Fruit fly (Drosophila melanogaster): ENCODE data around the gene CG14223.

The CG14223 gene

dm6 chrX:19692951-19693698, 29.4 kb upstream of the CG14223 start, which contains the start of gene Mer (continued):
- TF ChIP-seq ATbp (GFP tag; optimal IDR thresholded peaks at IDR 0.05) (peak; percentile 73), CG6654 (GFP tag; optimal IDR thresholded peaks at IDR 0.05) (peak; percentile 56), CG15269 (tag; optimal IDR thresholded peaks at IDR 0.05) (peak; percentile 86), CG5953 (GFP tag; IDR thresholded peaks at IDR 0.05) (peak; percentile 75; the same call in 1 of the 2 replicates), ci (GFP tag; IDR thresholded peaks at IDR 0.05) (peak; percentile 89), CG4707 (GFP tag; optimal IDR thresholded peaks at IDR 0.05) (peak; percentile 37), gce (GFP tag; IDR thresholded peaks at IDR 0.05) (peak; percentile 70; the same call in 1 of the 3 replicates), Sin3A (optimal IDR thresholded peaks at IDR 0.05) (peak; percentile 12), p53 (GFP tag; optimal IDR thresholded peaks at IDR 0.05) (peak; percentile 71), hkb (optimal IDR thresholded peaks at IDR 0.05) (no peak), hkb (GFP tag; IDR thresholded peaks at IDR 0.05) (peak; percentile 91), gsb-n (tag; optimal IDR thresholded peaks at IDR 0.05) (peak; percentile 65), danr (GFP tag; IDR thresholded peaks at IDR 0.05) (no peak), grn (GFP tag; optimal IDR thresholded peaks at IDR 0.05) (no peak), sr (GFP tag; IDR thresholded peaks at IDR 0.05) (peak; percentile 31; the same call in 1 of the 3 replicates), CG2199 (GFP tag; IDR thresholded peaks at IDR 0.05) (0 out of 3 replicates have a peak, but pooled peaks have one; percentile 53), cad (GFP tag; optimal IDR thresholded peaks at IDR 0.05) (no peak), CG15696 (tag; optimal IDR thresholded peaks at IDR 0.05) (peak; percentile 68), sisA (GFP tag; IDR thresholded peaks at IDR 0.05) (peak; percentile 76), CG9817 (tag; optimal IDR thresholded peaks at IDR 0.05) (peak; percentile 78), bigmax (GFP tag; optimal IDR thresholded peaks at IDR 0.05) (no peak), NC2α (GFP tag; optimal IDR thresholded peaks at IDR 0.05) (peak; percentile 46), CG13287 (GFP tag; IDR thresholded peaks at IDR 0.05; ENCODE audit: partially characterized antibody) (peak; percentile 53; the same call in 1 of the 2 replicates), CG11247 (GFP tag; IDR thresholded peaks at IDR 0.05) (peak; percentile 69), Abd-B (GFP tag; optimal IDR thresholded peaks at IDR 0.05) (peak; percentile 73), CG6765 (GFP tag; optimal IDR thresholded peaks at IDR 0.05) (peak; percentile 78), CG14014 (GFP tag; IDR thresholded peaks at IDR 0.05) (peak; percentile 76), CG18619 (GFP tag; optimal IDR thresholded peaks at IDR 0.05) (peak; percentile 83), CG2712 (tag; optimal IDR thresholded peaks at IDR 0.05) (peak; percentile 86), Vsx1 (GFP tag; optimal IDR thresholded peaks at IDR 0.05) (no peak), crol (GFP tag; IDR thresholded peaks at IDR 0.05) (peak; percentile 24; the same call in 1 of the 2 replicates), crc (GFP tag; optimal IDR thresholded peaks at IDR 0.05) (peak; percentile 82), CG14441 (GFP tag; IDR thresholded peaks at IDR 0.05) (peak; percentile 77), crp (GFP tag; optimal IDR thresholded peaks at IDR 0.05) (peak in 1 of 2 experiments; percentile 35), mld (GFP tag; IDR thresholded peaks at IDR 0.05; ENCODE audit: partially characterized antibody) (no peak), Camta (GFP tag; optimal IDR thresholded peaks at IDR 0.05) (peak; percentile 81), CG17328 (GFP tag; IDR thresholded peaks at IDR 0.05) (peak; percentile 75), CG13296 (GFP tag; optimal IDR thresholded peaks at IDR 0.05) (peak; percentile 87), CG8359 (GFP tag; optimal IDR thresholded peaks at IDR 0.05; ENCODE audit: borderline replicate concordance) (peak; percentile 54), Ptx1 (GFP tag; IDR thresholded peaks at IDR 0.05) (peak; percentile 81), CG11093 (GFP tag; IDR thresholded peaks at IDR 0.05) (peak; percentile 55; the same call in 2 of the 3 replicates), D (optimal IDR thresholded peaks at IDR 0.05) (no peak), D (GFP tag; optimal IDR thresholded peaks at IDR 0.05) (peak; percentile 73), mirr (GFP tag; optimal IDR thresholded peaks at IDR 0.05) (peak; percentile 85), CG33213 (GFP tag; optimal IDR thresholded peaks at IDR 0.05) (peak; percentile 76), Dref (GFP tag; IDR thresholded peaks at IDR 0.05) (0 out of 2 replicates have a peak, but pooled peaks have one; percentile 25), unpg (GFP tag; optimal IDR thresholded peaks at IDR 0.05) (peak; percentile 90), Xbp1 (GFP tag; optimal IDR thresholded peaks at IDR 0.05) (peak; percentile 87), CG4424 (GFP tag; optimal IDR thresholded peaks at IDR 0.05) (peak; percentile 79), zf30C (GFP tag; optimal IDR thresholded peaks at IDR 0.05) (no peak)

All from whole organism, embryonic.